Fruit fly (Drosophila melanogaster) whole organism, pupa: ENCODE measurements around the gene Fatp1.

ENCODE experiments used
- CG10348 ChIP-seq: fragments of 200-800 bp; sonication (Bioruptor generic); IDR thresholded peaks from 2 replicates; pipeline ENCODE4 v1.3.6; 2022; ENCODE audit warnings: missing biosample characterization, missing genetic modification characterization
- CG12605 ChIP-seq: fragments of 200-800 bp; sonication (Bioruptor generic); IDR thresholded peaks from 2 replicates; pipeline ENCODE4 v1.3.6; 2022; ENCODE audit warnings: missing biosample characterization, missing genetic modification characterization
- CG13204 ChIP-seq: fragments of 200-800 bp; sonication (Bioruptor generic); optimal IDR thresholded peaks from 2 replicates; lab custom pipeline; 2018; ENCODE audit warnings: missing biosample characterization, mild to moderate bottlenecking, missing genetic modification characterization, moderate library complexity
- CG14655 ChIP-seq: fragments of 200-800 bp; sonication (Bioruptor generic); optimal IDR thresholded peaks from 3 replicates; lab custom pipeline; 2017; ENCODE audit warnings: mild to moderate bottlenecking, missing biosample characterization, missing genetic modification reagents, missing genetic modification characterization
- CG15710 ChIP-seq: fragments of 200-800 bp; sonication (Bioruptor generic); optimal IDR thresholded peaks from 2 replicates; lab custom pipeline; 2018; ENCODE audit warnings: missing biosample characterization, mild to moderate bottlenecking, missing genetic modification characterization, moderate library complexity
- CG17806 ChIP-seq: fragments of 200-800 bp; sonication (Bioruptor generic); optimal IDR thresholded peaks from 2 replicates; lab custom pipeline; 2018; ENCODE audit warnings: missing biosample characterization, mild to moderate bottlenecking, missing genetic modification characterization, moderate library complexity
- CG32121 ChIP-seq: fragments of 200-800 bp; sonication (Bioruptor generic); IDR thresholded peaks from 2 replicates; pipeline ENCODE4 v1.3.6; 2022; ENCODE audit warnings: missing biosample characterization, missing genetic modification characterization
- CG34367 ChIP-seq: fragments of 200-800 bp; sonication (Bioruptor generic); optimal IDR thresholded peaks from 2 replicates; lab custom pipeline; 2018; ENCODE audit warnings: missing biosample characterization, mild to moderate bottlenecking, missing genetic modification characterization
- CG4496 ChIP-seq: fragments of 200-800 bp; sonication (Bioruptor generic); IDR thresholded peaks from 3 replicates; pipeline ENCODE4 v1.3.6; 2022; ENCODE audit warnings: missing biosample characterization, missing genetic modification characterization
- CG8159 ChIP-seq: fragments of 200-800 bp; sonication (Bioruptor generic); optimal IDR thresholded peaks from 3 replicates; lab custom pipeline; 2018; ENCODE audit warnings: missing biosample characterization, mild to moderate bottlenecking, missing genetic modification characterization, moderate library complexity
- CG8301 ChIP-seq: fragments of 200-800 bp; sonication (Bioruptor generic); optimal IDR thresholded peaks from 2 replicates; lab custom pipeline; 2018; ENCODE audit warnings: missing biosample characterization, mild to moderate bottlenecking, missing genetic modification characterization
- CG9948 ChIP-seq: fragments of 200-800 bp; sonication (Bioruptor generic); optimal IDR thresholded peaks from 2 replicates; lab custom pipeline; 2018; ENCODE audit warnings: missing biosample characterization, mild to moderate bottlenecking, missing genetic modification characterization, moderate library complexity
- D1 ChIP-seq: fragments of 200-800 bp; sonication (Bioruptor generic); optimal IDR thresholded peaks from 2 replicates; lab custom pipeline; 2018; ENCODE audit warnings: missing biosample characterization, mild to moderate bottlenecking, missing genetic modification characterization, moderate library complexity
- EcR ChIP-seq: fragments of 200-800 bp; sonication (Bioruptor generic); optimal IDR thresholded peaks from 3 replicates; lab custom pipeline; 2019; ENCODE audit warnings: missing biosample characterization, missing genetic modification characterization, mild to moderate bottlenecking, moderate library complexity, missing genetic modification reagents
- Ets98B ChIP-seq: fragments of 200-800 bp; sonication (Bioruptor generic); IDR thresholded peaks from 2 replicates; pipeline ENCODE4 v1.3.6; 2022; ENCODE audit warnings: missing biosample characterization, missing genetic modification characterization
- Pif1A ChIP-seq: fragments of 200-800 bp; sonication (Bioruptor generic); optimal IDR thresholded peaks from 3 replicates; lab custom pipeline; 2016; ENCODE audit warnings: missing biosample characterization, missing genetic modification characterization
- Pif1B ChIP-seq: fragments of 200-800 bp; sonication (Bioruptor generic); optimal IDR thresholded peaks from 3 replicates; lab custom pipeline; 2016; ENCODE audit warnings: missing biosample characterization, missing genetic modification characterization
- Snoo ChIP-seq: fragments of 200-800 bp; sonication (Bioruptor generic); optimal IDR thresholded peaks from 3 replicates; lab custom pipeline; 2017; ENCODE audit warnings: missing biosample characterization, mild to moderate bottlenecking, missing genetic modification characterization, inconsistent platforms
- fd96Ca ChIP-seq: fragments of 200-800 bp; sonication (Bioruptor generic); IDR thresholded peaks from 3 replicates; pipeline ENCODE4 v1.3.6; 2022; ENCODE audit warnings: missing biosample characterization, missing genetic modification characterization
- gl ChIP-seq: fragments of 200-800 bp; sonication (Bioruptor generic); optimal IDR thresholded peaks from 2 replicates; lab custom pipeline; 2018; ENCODE audit warnings: missing biosample characterization, mild to moderate bottlenecking, missing genetic modification characterization
- rn ChIP-seq: fragments of 200-800 bp; sonication (Bioruptor generic); IDR thresholded peaks from 2 replicates; pipeline ENCODE4 v1.3.6; 2022; ENCODE audit warnings: missing biosample characterization, missing genetic modification characterization

Fatp1 gene

dm6 chr2L:10488484-10489223 lies 28.4 kb downstream of the Fatp1 start, which contains the start of the genes Cog4 and CG6144:
Gene Cog4, minus strand, starts transcription at chr2L:10488622.
Gene CG6144, plus strand, starts transcription at chr2L:10488694.
- TF ChIP-seq CG13204 (GFP tag; lab: Kevin White, UChicago) (no peak), CG10348 (GFP tag; lab: Robert Waterston, UW) (no peak), Pif1A (GFP tag; lab: Kevin White, UChicago) (no peak), Snoo (no peak), CG8159 (tag; lab: Kevin White, UChicago) (no peak), gl (tag; lab: Kevin White, UChicago) (no peak), CG8301 (tag; lab: Kevin White, UChicago) (no peak)
- TF ChIP-seq, all 21 proteins: peak for 0

- TF ChIP-seq EcR (GFP tag; lab: Kevin White, UChicago) (no peak), fd96Ca (GFP tag; lab: Robert Waterston, UW) (no peak), CG32121 (GFP tag; lab: Robert Waterston, UW) (no peak), Pif1A (GFP tag; lab: Kevin White, UChicago) (no peak), CG8159 (tag; lab: Kevin White, UChicago) (no peak), CG15710 (tag; lab: Kevin White, UChicago) (no peak), CG34367 (tag; lab: Kevin White, UChicago) (no peak), CG17806 (tag; lab: Kevin White, UChicago) (no peak), D1 (tag; lab: Kevin White, UChicago) (no peak), CG4496 (no peak), Pif1B (no peak), rn (GFP tag; lab: Robert Waterston, UW) (no peak), CG13204 (GFP tag; lab: Kevin White, UChicago) (no peak), CG9948 (no peak)
Measured at dm6 chr2L:10483073-10483472, 33.9 kb downstream of the Fatp1 start, which contains the start of gene Grip75. Gene Grip75, plus strand, starts transcription at chr2L:10483295.

dm6 chr2L:10479859-10480258 lies 37.2 kb downstream of the Fatp1 start:
- TF ChIP-seq fd96Ca (GFP tag; lab: Robert Waterston, UW) (no peak), Pif1A (GFP tag; lab: Kevin White, UChicago) (no peak), CG32121 (GFP tag; lab: Robert Waterston, UW) (peak; percentile 47), gl (tag; lab: Kevin White, UChicago) (peak; percentile 7), CG14655 (GFP tag; lab: Kevin White, UChicago) (no peak)

- TF ChIP-seq Pif1A (GFP tag; lab: Kevin White, UChicago) (no peak), CG10348 (GFP tag; lab: Robert Waterston, UW) (no peak), D1 (tag; lab: Kevin White, UChicago) (no peak), CG4496 (no peak), CG32121 (GFP tag; lab: Robert Waterston, UW) (no peak), EcR (GFP tag; lab: Kevin White, UChicago) (no peak), Pif1B (no peak), gl (tag; lab: Kevin White, UChicago) (no peak), CG8301 (tag; lab: Kevin White, UChicago) (no peak), CG15710 (tag; lab: Kevin White, UChicago) (no peak), CG8159 (tag; lab: Kevin White, UChicago) (no peak)
Measured at dm6 chr2L:10476879-10477278, 40.1 kb downstream of the Fatp1 start, which contains the start of gene RluA-2. Gene RluA-2, plus strand, starts transcription at chr2L:10477073.

- TF ChIP-seq D1 (tag; lab: Kevin White, UChicago) (no peak), Snoo (no peak), EcR (GFP tag; lab: Kevin White, UChicago) (no peak), CG8301 (tag; lab: Kevin White, UChicago) (no peak), fd96Ca (GFP tag; lab: Robert Waterston, UW) (no peak), rn (GFP tag; lab: Robert Waterston, UW) (no peak), CG15710 (tag; lab: Kevin White, UChicago) (no peak), CG17806 (tag; lab: Kevin White, UChicago) (no peak), CG12605 (no peak), CG32121 (GFP tag; lab: Robert Waterston, UW) (no peak), CG10348 (GFP tag; lab: Robert Waterston, UW) (no peak), CG14655 (GFP tag; lab: Kevin White, UChicago) (no peak), CG34367 (tag; lab: Kevin White, UChicago) (no peak), CG4496 (no peak), Ets98B (no peak), Pif1B (no peak)
Measured at dm6 chr2L:10474815-10475214, 42.2 kb downstream of the Fatp1 start.

dm6 chr2L:10474268-10474678 lies 42.7 kb downstream of the Fatp1 start, which contains the start of gene RluA-1:
Gene RluA-1, minus strand, starts transcription at chr2L:10474349.
- peak; percentile 98 for TF ChIP-seq Pif1B
- peak; percentile 92 for TF ChIP-seq Pif1A (GFP tag; lab: Kevin White, UChicago)
- no peak for TF ChIP-seq CG13204 (GFP tag; lab: Kevin White, UChicago)
- peak; percentile 99 for TF ChIP-seq CG32121 (GFP tag; lab: Robert Waterston, UW)
- TF ChIP-seq CG15710 (tag; lab: Kevin White, UChicago), result peak; percentile 97
- peak; percentile 92 for TF ChIP-seq gl (tag; lab: Kevin White, UChicago)
- peak; percentile 98 for TF ChIP-seq CG8301 (tag; lab: Kevin White, UChicago)
- peak; percentile 86 for TF ChIP-seq CG10348 (GFP tag; lab: Robert Waterston, UW)
- peak; percentile 98 for TF ChIP-seq CG17806 (tag; lab: Kevin White, UChicago)
- no peak for TF ChIP-seq EcR (GFP tag; lab: Kevin White, UChicago)
- peak; percentile 96 for TF ChIP-seq CG34367 (tag; lab: Kevin White, UChicago)
- TF ChIP-seq CG4496, result peak; percentile 99
- TF ChIP-seq CG8159 (tag; lab: Kevin White, UChicago), result peak; percentile 98
- peak; percentile 95 for TF ChIP-seq D1 (tag; lab: Kevin White, UChicago)
- TF ChIP-seq Ets98B, result peak; percentile 99
- peak; percentile 98 for TF ChIP-seq CG9948
- peak; percentile 99 for TF ChIP-seq CG14655 (GFP tag; lab: Kevin White, UChicago)
- TF ChIP-seq fd96Ca (GFP tag; lab: Robert Waterston, UW), result peak; percentile 99
- TF ChIP-seq CG12605, result peak; percentile 98
- TF ChIP-seq rn (GFP tag; lab: Robert Waterston, UW), result peak; percentile 96
- TF ChIP-seq Snoo, result peak; percentile 85
